Worm (Caenorhabditis elegans) whole organism, L4/young adult: ENCODE data around the gene srw-71.

Experiments used
- dao-5 ChIP-seq: sonication (generic microtip); optimal IDR thresholded peaks from 2 replicates; lab custom pipeline; 2016; ENCODE audit warnings: missing genotype, missing genetic modification characterization, moderate library complexity, missing compliant biosample characterization
- him-1 ChIP-seq: sonication (generic microtip); optimal IDR thresholded peaks from 2 replicates; lab custom pipeline; 2016; ENCODE audit warnings: missing genotype, missing genetic modification reagents, missing genetic modification characterization, missing compliant biosample characterization

DNA sequence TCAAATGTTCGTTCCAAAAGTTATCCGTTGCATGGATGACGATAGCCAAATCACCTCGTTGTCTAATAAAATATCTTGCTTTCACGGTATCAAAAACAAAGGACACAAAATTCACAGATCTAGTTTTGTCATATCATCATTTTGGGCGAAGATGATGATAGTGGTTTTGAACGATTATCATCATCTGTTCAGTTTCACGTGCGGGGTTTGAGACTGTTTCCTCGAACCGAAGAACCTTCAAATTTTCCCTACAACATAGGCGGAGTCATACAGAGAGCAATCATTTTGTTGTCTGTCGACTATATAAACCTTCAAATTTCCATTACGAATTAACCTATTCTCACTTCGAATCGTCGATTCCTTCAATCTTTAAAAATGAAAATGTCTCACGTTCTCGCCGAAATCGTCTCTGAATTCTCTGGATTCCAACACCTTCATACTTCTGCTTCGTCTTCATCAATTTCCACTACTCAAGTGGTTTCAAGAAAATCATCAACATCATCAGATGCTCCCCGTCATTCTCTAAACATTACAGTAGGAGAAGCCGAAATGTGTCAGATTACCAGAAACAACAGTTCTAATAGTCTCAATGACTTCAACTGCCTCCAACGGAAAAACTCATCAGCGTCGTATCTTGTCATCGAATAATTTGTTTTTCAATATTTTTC lies 17.7 kb downstream of the srw-71 start, which contains the start of gene F18E3.11:
- TF ChIP-seq him-1 (tag; lab: Kevin White, UChicago) (no peak), dao-5 (tag; lab: Kevin White, UChicago) (no peak)
